Worm (Caenorhabditis elegans) whole organism, mixed stage, embryonic: ENCODE data around the gene ger-1.

Experiments used
- M03D4.4 ChIP-seq: sonication (generic microtip); optimal IDR thresholded peaks from 2 replicates; lab custom pipeline; 2017; ENCODE audit warnings: mild to moderate bottlenecking, missing genetic modification characterization, missing compliant biosample characterization
- bed-3 ChIP-seq: fragments of 200-800 bp; sonication (Bioruptor generic); optimal IDR thresholded peaks from 3 replicates; lab custom pipeline; 2018; ENCODE audit warnings: mild to moderate bottlenecking, missing genetic modification characterization, moderate library complexity, missing compliant biosample characterization
- ceh-39 ChIP-seq: fragments of 150-350 bp; optimal IDR thresholded peaks from 2 replicates; lab custom pipeline; 2014; ENCODE audit warnings: missing biosample characterization, missing genetic modification characterization
- ceh-43 ChIP-seq: fragments of 200-800 bp; sonication (Bioruptor generic); optimal IDR thresholded peaks from 2 replicates; lab custom pipeline; 2018; ENCODE audit warnings: mild to moderate bottlenecking, missing genetic modification characterization, moderate library complexity, missing compliant biosample characterization
- ceh-83 ChIP-seq: fragments of 200-800 bp; sonication (Bioruptor generic); optimal IDR thresholded peaks from 2 replicates; lab custom pipeline; 2018; ENCODE audit warnings: mild to moderate bottlenecking, missing genetic modification characterization, missing compliant biosample characterization
- ces-1 ChIP-seq: fragments of 150-350 bp; optimal IDR thresholded peaks from 2 replicates; lab custom pipeline; 2014; ENCODE audit warnings: missing biosample characterization, missing genetic modification reagents, missing genetic modification characterization
- drap-1 ChIP-seq: fragments of 200-800 bp; sonication (Bioruptor generic); optimal IDR thresholded peaks from 3 replicates; lab custom pipeline; 2018; ENCODE audit warnings: mild to moderate bottlenecking, missing genetic modification characterization, missing compliant biosample characterization
- elt-1 ChIP-seq: sonication (generic microtip); optimal IDR thresholded peaks from 2 replicates; lab custom pipeline; 2017; ENCODE audit warnings: missing genetic modification characterization, mild to moderate bottlenecking, missing compliant biosample characterization, antibody characterized with exemption, moderate library complexity, borderline replicate concordance; ENCODE audit not compliant: insufficient read depth
- elt-3 ChIP-seq: fragments of 150-350 bp; optimal IDR thresholded peaks from 2 replicates; lab custom pipeline; 2014; ENCODE audit warnings: missing biosample characterization, missing genetic modification characterization
- flh-1 ChIP-seq: fragments of 200-800 bp; sonication (Bioruptor generic); optimal IDR thresholded peaks from 2 replicates; lab custom pipeline; 2018; ENCODE audit warnings: mild to moderate bottlenecking, missing genetic modification characterization, moderate library complexity, missing compliant biosample characterization
- ham-2 ChIP-seq: fragments of 200-800 bp; sonication (Bioruptor generic); optimal IDR thresholded peaks from 2 replicates; lab custom pipeline; 2018; ENCODE audit warnings: mild to moderate bottlenecking, missing genetic modification characterization, missing compliant biosample characterization
- lin-13 ChIP-seq: fragments of 150-350 bp; optimal IDR thresholded peaks from 2 replicates; lab custom pipeline; 2014; ENCODE audit warnings: missing biosample characterization, missing genetic modification characterization
- lin-32 ChIP-seq: fragments of 200-800 bp; sonication (Bioruptor generic); optimal IDR thresholded peaks from 2 replicates; lab custom pipeline; 2018; ENCODE audit warnings: mild to moderate bottlenecking, missing genetic modification characterization, missing compliant biosample characterization
- lsy-2 ChIP-seq: fragments of 150-350 bp; optimal IDR thresholded peaks from 2 replicates; lab custom pipeline; 2014; ENCODE audit warnings: missing biosample characterization, missing genetic modification characterization
- mab-5 ChIP-seq: fragments of 150-350 bp; optimal IDR thresholded peaks from 2 replicates; lab custom pipeline; 2014; ENCODE audit warnings: missing biosample characterization, missing genetic modification characterization
- mep-1 ChIP-seq: fragments of 150-350 bp; optimal IDR thresholded peaks from 2 replicates; lab custom pipeline; 2017; ENCODE audit warnings: missing biosample characterization, missing genetic modification reagents, missing genetic modification characterization, inconsistent platforms
- mls-2 ChIP-seq: sonication (generic microtip); optimal IDR thresholded peaks from 2 replicates; lab custom pipeline; 2016; ENCODE audit warnings: mild to moderate bottlenecking, missing genetic modification characterization, moderate library complexity, missing compliant biosample characterization
- nhr-12 ChIP-seq: fragments of 150-350 bp; optimal IDR thresholded peaks from 2 replicates; lab custom pipeline; 2014; ENCODE audit warnings: missing biosample characterization, missing genetic modification characterization
- nhr-2 ChIP-seq: fragments of 150-350 bp; optimal IDR thresholded peaks from 2 replicates; lab custom pipeline; 2014; ENCODE audit warnings: missing biosample characterization, missing genetic modification characterization
- nhr-237 ChIP-seq: fragments of 150-350 bp; optimal IDR thresholded peaks from 2 replicates; lab custom pipeline; 2014; ENCODE audit warnings: missing biosample characterization, missing genetic modification characterization
- nhr-28 ChIP-seq: fragments of 150-350 bp; optimal IDR thresholded peaks from 2 replicates; lab custom pipeline; 2014; ENCODE audit warnings: missing biosample characterization, missing genetic modification characterization
- nhr-76 ChIP-seq: sonication (generic microtip); optimal IDR thresholded peaks from 2 replicates; lab custom pipeline; 2017; ENCODE audit warnings: missing biosample characterization, missing genetic modification characterization
- pha-4 ChIP-seq: fragments of 150-350 bp; optimal IDR thresholded peaks from 2 replicates; lab custom pipeline; 2018; ENCODE audit warnings: missing biosample characterization, missing genetic modification reagents, missing genetic modification characterization
- snpc-4 ChIP-seq: fragments of 150-350 bp; optimal IDR thresholded peaks from 2 replicates; lab custom pipeline; 2014; ENCODE audit warnings: missing biosample characterization, missing genetic modification characterization
- sptf-1 ChIP-seq: sonication (generic microtip); optimal IDR thresholded peaks from 2 replicates; lab custom pipeline; 2017; ENCODE audit warnings: mild to moderate bottlenecking, missing genetic modification characterization, moderate library complexity, missing compliant biosample characterization
- tbx-8 ChIP-seq: fragments of 200-800 bp; sonication (Bioruptor generic); optimal IDR thresholded peaks from 2 replicates; lab custom pipeline; 2018; ENCODE audit warnings: mild to moderate bottlenecking, missing genetic modification characterization, moderate library complexity, missing compliant biosample characterization
- unc-120 ChIP-seq: sonication (generic microtip); optimal IDR thresholded peaks from 2 replicates; lab custom pipeline; 2017; ENCODE audit warnings: missing genetic modification characterization, missing compliant biosample characterization; ENCODE audit not compliant: poor library complexity, severe bottlenecking
- unc-39 ChIP-seq: fragments of 150-350 bp; optimal IDR thresholded peaks from 2 replicates; lab custom pipeline; 2014; ENCODE audit warnings: missing biosample characterization, missing genetic modification characterization
- unc-62 ChIP-seq: fragments of 150-350 bp; optimal IDR thresholded peaks from 2 replicates; lab custom pipeline; 2014; ENCODE audit warnings: missing biosample characterization, missing genetic modification reagents, missing genetic modification characterization
- zip-8 ChIP-seq: fragments of 150-350 bp; optimal IDR thresholded peaks from 2 replicates; lab custom pipeline; 2014; ENCODE audit warnings: missing biosample characterization, missing genetic modification characterization
- ztf-11 ChIP-seq: fragments of 150-350 bp; optimal IDR thresholded peaks from 2 replicates; lab custom pipeline; 2014; ENCODE audit warnings: missing biosample characterization, missing genetic modification characterization

ger-1 gene

DNA sequence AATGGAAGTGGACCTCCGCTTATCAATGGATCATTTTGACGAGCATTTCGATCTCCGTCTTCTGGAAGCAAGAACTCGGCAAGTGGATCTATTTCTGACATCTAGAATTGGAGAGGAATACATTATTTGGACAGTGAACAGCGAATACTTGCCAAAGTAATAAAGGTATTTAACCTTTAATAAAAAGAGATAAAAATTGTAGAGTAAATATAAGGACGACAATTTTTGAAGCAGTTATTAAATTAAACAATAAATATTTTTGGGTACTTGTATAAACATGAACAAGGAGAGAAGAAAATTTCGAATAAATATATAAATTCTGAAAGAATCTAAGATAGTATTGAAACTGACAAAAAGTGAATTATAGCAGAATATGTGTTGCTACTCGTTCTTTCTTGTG lies 5.2 kb upstream of the ger-1 start, which contains the start of gene lin-37:
lin-37 (minus strand) TSS at position 101 of the 400 bp plus-strand sequence.
- TF ChIP-seq elt-1 (no peak), pha-4 (tag; lab: Kevin White, UChicago) (no peak), nhr-28 (tag; lab: Kevin White, UChicago) (no peak), lin-32 (GFP tag; lab: Kevin White, UChicago) (no peak), ceh-39 (no peak), lsy-2 (tag; lab: Kevin White, UChicago) (no peak), nhr-12 (tag; lab: Kevin White, UChicago) (no peak)
- TF ChIP-seq, all 35 proteins: peak for 0

- TF ChIP-seq M03D4.4: no peak
- TF ChIP-seq flh-1 (GFP tag; lab: Kevin White, UChicago): no peak
- TF ChIP-seq unc-62 (GFP tag; lab: Kevin White, UChicago): no peak
- no peak for TF ChIP-seq nhr-237 (tag; lab: Kevin White, UChicago)
- TF ChIP-seq unc-39 (tag; lab: Kevin White, UChicago): no peak
- no peak for TF ChIP-seq lin-32 (GFP tag; lab: Kevin White, UChicago)
- TF ChIP-seq tbx-8 (GFP tag; lab: Kevin White, UChicago): no peak
- TF ChIP-seq ztf-11 (tag; lab: Kevin White, UChicago): no peak
- TF ChIP-seq elt-1: no peak
- no peak for TF ChIP-seq mep-1
- no peak for TF ChIP-seq unc-120 (tag; lab: Kevin White, UChicago)
- no peak for TF ChIP-seq ceh-83 (GFP tag; lab: Kevin White, UChicago)
- TF ChIP-seq bed-3: no peak
- no peak for TF ChIP-seq sptf-1
- TF ChIP-seq nhr-12 (tag; lab: Kevin White, UChicago): no peak
- no peak for TF ChIP-seq nhr-2
- no peak for TF ChIP-seq nhr-76 (tag; lab: Kevin White, UChicago)
- TF ChIP-seq drap-1: no peak
Observed at ce11 chrIII:7069981-7070380, 2.7 kb upstream of the ger-1 start, which contains the start of gene tmem-17. tmem-17 (plus strand) TSS chrIII:7070281.

DNA sequence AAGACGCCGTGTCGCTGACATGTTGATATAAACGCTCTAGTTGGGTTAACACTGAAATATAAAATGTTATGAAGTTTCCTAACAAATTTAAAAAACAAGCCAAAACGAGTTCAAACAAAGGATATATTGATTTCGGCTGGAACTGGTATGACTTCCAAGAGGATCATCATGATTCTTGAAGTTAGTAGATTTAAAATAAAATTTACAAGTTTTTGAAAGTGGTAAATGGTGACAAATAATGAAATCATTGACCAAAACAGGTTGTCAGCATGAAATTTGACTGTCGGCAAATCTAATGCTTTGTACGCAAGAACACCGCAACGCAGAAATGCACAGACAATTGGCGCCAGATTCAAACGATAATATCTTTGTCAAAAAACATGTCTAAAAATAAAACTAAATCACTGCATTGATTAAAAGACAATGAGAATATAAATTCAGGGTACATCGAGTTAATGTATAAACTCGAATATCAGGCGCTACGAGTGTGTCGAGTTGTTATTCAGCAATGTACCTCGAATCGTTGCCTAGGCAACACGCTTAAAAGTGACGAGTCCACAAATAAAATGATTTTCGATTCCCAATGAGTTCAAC lies 1.3 kb upstream of the ger-1 start, which contains the start of the genes ubc-18 and R01H2.8:
ubc-18 (minus strand) TSS at position 51 of the 594 bp plus-strand sequence.
R01H2.8 (plus strand) TSS at position 544 of the 594 bp plus-strand sequence.
- peak; percentile 18 for TF ChIP-seq lsy-2 (tag; lab: Kevin White, UChicago)
- no peak for TF ChIP-seq bed-3
- peak; percentile 5 for TF ChIP-seq mep-1
- TF ChIP-seq M03D4.4: no peak
- TF ChIP-seq lin-13 (tag; lab: Kevin White, UChicago): no peak
- TF ChIP-seq nhr-237 (tag; lab: Kevin White, UChicago): peak; percentile 42
- TF ChIP-seq ces-1 (GFP tag; lab: Kevin White, UChicago): no peak
- peak; percentile 80 for TF ChIP-seq unc-120 (tag; lab: Kevin White, UChicago)

DNA sequence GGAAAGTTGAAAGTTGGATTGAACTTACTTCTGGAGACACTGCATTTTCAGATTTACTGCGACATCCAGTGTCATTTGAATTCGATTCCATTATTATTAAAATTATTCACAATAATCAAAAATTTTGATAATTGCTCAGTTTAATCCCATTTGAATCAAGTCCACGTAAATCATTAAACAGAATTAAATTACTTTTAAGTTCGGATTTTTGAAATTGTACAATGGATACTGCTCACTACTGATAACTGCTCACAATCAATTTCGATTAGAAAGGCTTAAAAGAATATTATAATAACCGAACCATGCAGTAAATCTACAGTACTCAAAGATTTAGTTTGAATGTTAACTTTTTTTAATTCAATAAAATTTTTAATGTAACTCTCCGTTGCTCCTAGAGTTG lies 3.1 kb downstream of the ger-1 start, which contains the start of gene R01H2.4:
R01H2.4 (minus strand) TSS at position 101 of the 400 bp plus-strand sequence.
- TF ChIP-seq elt-3 (tag; lab: Kevin White, UChicago) (no peak), flh-1 (GFP tag; lab: Kevin White, UChicago) (no peak), unc-62 (GFP tag; lab: Kevin White, UChicago) (no peak), ceh-43 (no peak), snpc-4 (tag; lab: Kevin White, UChicago) (no peak), nhr-237 (tag; lab: Kevin White, UChicago) (no peak), ces-1 (GFP tag; lab: Kevin White, UChicago) (no peak), ham-2 (no peak), unc-120 (tag; lab: Kevin White, UChicago) (no peak), nhr-28 (tag; lab: Kevin White, UChicago) (no peak), unc-39 (tag; lab: Kevin White, UChicago) (no peak), tbx-8 (GFP tag; lab: Kevin White, UChicago) (no peak), elt-1 (no peak), lin-13 (tag; lab: Kevin White, UChicago) (no peak), sptf-1 (no peak)

DNA sequence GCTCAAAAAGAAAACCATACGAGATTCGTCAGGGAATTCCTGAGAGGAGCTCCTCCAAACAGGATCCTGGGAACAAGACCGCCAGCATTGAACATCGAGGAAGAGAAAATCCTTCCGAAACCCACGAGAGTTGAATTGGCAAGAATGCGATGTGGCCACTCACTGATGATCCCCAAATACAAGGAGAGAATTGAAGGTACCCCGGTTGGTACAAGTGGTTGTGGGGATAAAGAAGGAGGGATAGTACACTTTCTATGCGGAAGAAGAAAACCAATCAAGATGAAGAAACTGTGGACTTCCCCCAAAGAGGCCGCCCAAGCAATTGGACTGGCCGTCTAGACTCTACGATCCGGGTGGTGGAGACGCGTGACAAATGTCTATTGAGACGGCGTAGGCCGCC lies 4.2 kb downstream of the ger-1 start:
- TF ChIP-seq unc-62 (GFP tag; lab: Kevin White, UChicago) (no peak), mls-2 (no peak), nhr-237 (tag; lab: Kevin White, UChicago) (no peak), elt-1 (no peak), ceh-39 (no peak), mab-5 (tag; lab: Kevin White, UChicago) (no peak), zip-8 (tag; lab: Kevin White, UChicago) (no peak), M03D4.4 (no peak)
